Worm (Caenorhabditis elegans): ENCODE results near the gene srj-55.

The srj-55 gene

ce11 chrV:2848290-2848937 is 9.3 kb downstream of the srj-55 start, which contains the start of gene srj-49:
Gene srj-49 (minus strand): TSS chrV:2848340.
- TF ChIP-seq snpc-4 (tag; optimal IDR thresholded peaks at IDR 0.05) (no peak), unc-62 (GFP tag; optimal IDR thresholded peaks at IDR 0.05) (no peak), mep-1 (tag; optimal IDR thresholded peaks at IDR 0.05) (no peak), nhr-237 (tag; optimal IDR thresholded peaks at IDR 0.05) (no peak), sptf-1 (tag; optimal IDR thresholded peaks at IDR 0.05) (no peak), elt-1 (tag; optimal IDR thresholded peaks at IDR 0.05; ENCODE audit: borderline replicate concordance, insufficient read depth) (no peak), lin-32 (GFP tag; optimal IDR thresholded peaks at IDR 0.05) (no peak)

DNA sequence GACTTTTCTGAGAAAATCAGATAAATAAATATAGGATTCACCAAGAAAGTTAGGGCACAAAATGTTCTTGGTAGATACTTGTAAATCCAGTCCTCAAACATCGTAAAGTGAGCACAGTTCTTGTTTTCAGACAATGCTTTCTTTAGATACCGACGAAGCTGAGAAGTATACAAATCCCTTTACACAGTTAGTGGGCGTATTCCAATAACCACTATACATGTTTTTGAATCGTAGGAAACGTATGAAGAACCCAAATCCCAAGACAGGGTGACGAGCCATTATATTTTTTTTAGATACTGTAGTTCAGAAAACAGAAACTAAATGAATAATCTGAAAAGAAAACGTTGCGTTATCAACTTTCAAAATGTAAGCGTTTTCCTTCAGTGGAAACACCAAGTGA is 12.0 kb downstream of the srj-55 start, which contains the start of gene srj-44:
TSS of gene srj-44 (minus strand) at position 101 of the 400 bp plus-strand sequence.
- no peak for TF ChIP-seq unc-39 (tag; optimal IDR thresholded peaks at IDR 0.05)
- no peak for TF ChIP-seq ceh-83 (GFP tag; optimal IDR thresholded peaks at IDR 0.05)
- TF ChIP-seq M03D4.4 (tag; optimal IDR thresholded peaks at IDR 0.05), result no peak
- TF ChIP-seq lin-32 (GFP tag; optimal IDR thresholded peaks at IDR 0.05), result no peak
- no peak for TF ChIP-seq ceh-43 (GFP tag; optimal IDR thresholded peaks at IDR 0.05)
- no peak for TF ChIP-seq lsy-2 (tag; optimal IDR thresholded peaks at IDR 0.05)
- TF ChIP-seq nhr-2 (tag; optimal IDR thresholded peaks at IDR 0.05), result no peak
- no peak for TF ChIP-seq pha-4 (tag; optimal IDR thresholded peaks at IDR 0.05)
- TF ChIP-seq sem-2 (GFP tag; optimal IDR thresholded peaks at IDR 0.05), result no peak
- TF ChIP-seq elt-3 (tag; optimal IDR thresholded peaks at IDR 0.05), result no peak
- no peak for TF ChIP-seq elt-1 (tag; optimal IDR thresholded peaks at IDR 0.05; ENCODE audit: borderline replicate concordance, insufficient read depth)
- TF ChIP-seq mls-2 (tag; optimal IDR thresholded peaks at IDR 0.05), result no peak
- no peak for TF ChIP-seq lin-13 (tag; optimal IDR thresholded peaks at IDR 0.05)
- no peak for TF ChIP-seq flh-1 (GFP tag; optimal IDR thresholded peaks at IDR 0.05)

DNA sequence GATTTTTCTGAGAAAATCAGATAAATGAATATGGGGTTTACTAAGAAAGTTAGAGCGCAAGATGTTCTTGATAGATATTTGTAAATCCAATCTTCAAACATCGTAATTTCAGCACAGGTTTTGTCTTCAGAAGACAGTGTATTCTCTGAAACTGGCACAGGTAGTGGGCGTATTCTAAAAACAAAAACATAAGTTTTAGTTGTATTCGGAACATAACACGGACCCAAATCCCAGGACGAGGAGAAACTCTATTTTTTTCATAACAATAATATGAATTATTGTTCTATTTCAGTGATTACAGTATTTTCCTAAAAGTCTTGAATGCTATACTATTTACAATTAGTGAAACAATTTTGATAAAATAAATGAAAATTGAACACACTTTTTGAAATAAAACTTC is 21.2 kb downstream of the srj-55 start, which contains the start of gene srj-45:
TSS of gene srj-45 (minus strand) at position 101 of the 400 bp plus-strand sequence.
- TF ChIP-seq nhr-2 (tag; optimal IDR thresholded peaks at IDR 0.05), result no peak
- no peak for TF ChIP-seq mls-2 (tag; optimal IDR thresholded peaks at IDR 0.05)
- no peak for TF ChIP-seq hlh-1 (tag; optimal IDR thresholded peaks at IDR 0.05)
- no peak for TF ChIP-seq zip-8 (tag; optimal IDR thresholded peaks at IDR 0.05)
- no peak for TF ChIP-seq blmp-1 (tag; optimal IDR thresholded peaks at IDR 0.05)
- TF ChIP-seq lin-13 (tag; optimal IDR thresholded peaks at IDR 0.05), result no peak
- TF ChIP-seq mep-1 (tag; optimal IDR thresholded peaks at IDR 0.05), result no peak
- TF ChIP-seq ceh-43 (GFP tag; optimal IDR thresholded peaks at IDR 0.05), result no peak
- no peak for TF ChIP-seq ham-2 (GFP tag; optimal IDR thresholded peaks at IDR 0.05)
- no peak for TF ChIP-seq snpc-4 (tag; optimal IDR thresholded peaks at IDR 0.05)

DNA sequence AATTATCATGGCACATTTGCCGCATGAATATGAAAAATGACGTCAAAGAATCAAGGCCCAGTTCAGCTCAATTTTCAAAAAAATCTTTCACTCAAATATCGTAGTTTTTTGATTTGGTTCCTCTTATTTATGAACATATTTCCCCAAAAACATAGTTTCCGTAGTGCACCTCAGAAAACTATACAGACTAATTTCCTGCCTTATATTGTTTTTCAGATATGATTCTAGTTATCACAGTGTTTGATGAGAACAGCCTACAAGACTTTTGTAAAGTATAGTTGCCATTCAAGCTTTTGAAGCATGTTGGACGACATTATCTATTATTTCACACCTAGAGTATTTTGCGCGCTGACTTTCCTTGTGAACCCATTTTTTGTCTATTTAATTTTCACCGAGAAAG is 25.1 kb downstream of the srj-55 start, which contains the start of gene srj-50:
TSS of gene srj-50 (plus strand) at position 301 of the 400 bp plus-strand sequence.
- TF ChIP-seq nhr-237 (tag; optimal IDR thresholded peaks at IDR 0.05) (no peak), ceh-43 (GFP tag; optimal IDR thresholded peaks at IDR 0.05) (no peak), ceh-83 (GFP tag; optimal IDR thresholded peaks at IDR 0.05) (no peak), lin-13 (tag; optimal IDR thresholded peaks at IDR 0.05) (no peak), sptf-1 (tag; optimal IDR thresholded peaks at IDR 0.05) (no peak), drap-1 (GFP tag; optimal IDR thresholded peaks at IDR 0.05) (no peak), nhr-76 (tag; optimal IDR thresholded peaks at IDR 0.05) (no peak), mls-2 (tag; optimal IDR thresholded peaks at IDR 0.05) (no peak), pha-4 (tag; optimal IDR thresholded peaks at IDR 0.05) (no peak), nhr-28 (tag; optimal IDR thresholded peaks at IDR 0.05) (no peak), unc-120 (tag; optimal IDR thresholded peaks at IDR 0.05; ENCODE audit: poor library complexity, severe bottlenecking) (no peak), nhr-12 (tag; optimal IDR thresholded peaks at IDR 0.05) (no peak), ham-2 (GFP tag; optimal IDR thresholded peaks at IDR 0.05) (no peak), unc-62 (GFP tag; optimal IDR thresholded peaks at IDR 0.05) (no peak), flh-1 (GFP tag; optimal IDR thresholded peaks at IDR 0.05) (no peak), lin-32 (GFP tag; optimal IDR thresholded peaks at IDR 0.05) (no peak), mep-1 (tag; optimal IDR thresholded peaks at IDR 0.05) (no peak), lsy-2 (tag; optimal IDR thresholded peaks at IDR 0.05) (no peak), unc-39 (tag; optimal IDR thresholded peaks at IDR 0.05) (no peak), ztf-11 (tag; optimal IDR thresholded peaks at IDR 0.05) (no peak)

DNA sequence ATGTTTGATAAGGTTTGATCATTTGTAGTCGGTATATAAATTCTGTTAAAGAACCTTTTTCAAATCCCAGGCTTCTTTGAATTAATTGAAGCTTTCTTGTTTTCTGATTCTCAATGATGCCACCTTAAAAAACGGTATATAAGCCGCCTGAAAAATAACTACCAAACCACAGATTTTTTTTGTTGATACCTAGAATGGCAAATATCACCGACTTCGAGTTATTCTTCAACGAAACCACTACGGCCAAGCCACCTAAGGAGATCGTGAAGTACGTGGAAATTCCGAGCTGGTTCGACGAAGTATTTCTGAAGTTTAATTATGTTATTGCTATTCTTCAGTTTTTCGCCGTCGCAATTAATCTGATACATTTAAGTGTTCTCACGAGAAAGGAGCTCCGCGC is 26.9 kb downstream of the srj-55 start, which contains the start of gene srw-2:
TSS of gene srw-2 (plus strand) at position 62 of the 400 bp plus-strand sequence.
- TF ChIP-seq nhr-237 (tag; optimal IDR thresholded peaks at IDR 0.05) (no peak), cnd-1 (tag; optimal IDR thresholded peaks at IDR 0.05) (no peak), unc-62 (GFP tag; optimal IDR thresholded peaks at IDR 0.05) (no peak), flh-1 (GFP tag; optimal IDR thresholded peaks at IDR 0.05) (no peak), M03D4.4 (tag; optimal IDR thresholded peaks at IDR 0.05) (no peak), ceh-43 (GFP tag; optimal IDR thresholded peaks at IDR 0.05) (no peak), tbx-8 (GFP tag; optimal IDR thresholded peaks at IDR 0.05) (no peak), ceh-39 (tag; optimal IDR thresholded peaks at IDR 0.05) (no peak), elt-1 (tag; optimal IDR thresholded peaks at IDR 0.05; ENCODE audit: borderline replicate concordance, insufficient read depth) (no peak), lsy-2 (tag; optimal IDR thresholded peaks at IDR 0.05) (no peak), ham-2 (GFP tag; optimal IDR thresholded peaks at IDR 0.05) (no peak), snpc-4 (tag; optimal IDR thresholded peaks at IDR 0.05) (no peak)
